Fruit fly (Drosophila melanogaster) whole organism, pupa: ENCODE measurements around the gene CG4955.

ENCODE experiments used
- CG10348 ChIP-seq: fragments of 200-800 bp; sonication (Bioruptor generic); IDR thresholded peaks from 2 replicates; pipeline ENCODE4 v1.3.6; 2022; ENCODE audit warnings: missing biosample characterization, missing genetic modification characterization
- CG12605 ChIP-seq: fragments of 200-800 bp; sonication (Bioruptor generic); IDR thresholded peaks from 2 replicates; pipeline ENCODE4 v1.3.6; 2022; ENCODE audit warnings: missing biosample characterization, missing genetic modification characterization
- CG13204 ChIP-seq: fragments of 200-800 bp; sonication (Bioruptor generic); optimal IDR thresholded peaks from 2 replicates; lab custom pipeline; 2018; ENCODE audit warnings: missing biosample characterization, mild to moderate bottlenecking, missing genetic modification characterization, moderate library complexity
- CG14655 ChIP-seq: fragments of 200-800 bp; sonication (Bioruptor generic); optimal IDR thresholded peaks from 3 replicates; lab custom pipeline; 2017; ENCODE audit warnings: mild to moderate bottlenecking, missing biosample characterization, missing genetic modification reagents, missing genetic modification characterization
- CG15710 ChIP-seq: fragments of 200-800 bp; sonication (Bioruptor generic); optimal IDR thresholded peaks from 2 replicates; lab custom pipeline; 2018; ENCODE audit warnings: missing biosample characterization, mild to moderate bottlenecking, missing genetic modification characterization, moderate library complexity
- CG17806 ChIP-seq: fragments of 200-800 bp; sonication (Bioruptor generic); optimal IDR thresholded peaks from 2 replicates; lab custom pipeline; 2018; ENCODE audit warnings: missing biosample characterization, mild to moderate bottlenecking, missing genetic modification characterization, moderate library complexity
- CG32121 ChIP-seq: fragments of 200-800 bp; sonication (Bioruptor generic); IDR thresholded peaks from 2 replicates; pipeline ENCODE4 v1.3.6; 2022; ENCODE audit warnings: missing biosample characterization, missing genetic modification characterization
- CG34367 ChIP-seq: fragments of 200-800 bp; sonication (Bioruptor generic); optimal IDR thresholded peaks from 2 replicates; lab custom pipeline; 2018; ENCODE audit warnings: missing biosample characterization, mild to moderate bottlenecking, missing genetic modification characterization
- CG4496 ChIP-seq: fragments of 200-800 bp; sonication (Bioruptor generic); IDR thresholded peaks from 3 replicates; pipeline ENCODE4 v1.3.6; 2022; ENCODE audit warnings: missing biosample characterization, missing genetic modification characterization
- CG8159 ChIP-seq: fragments of 200-800 bp; sonication (Bioruptor generic); optimal IDR thresholded peaks from 3 replicates; lab custom pipeline; 2018; ENCODE audit warnings: missing biosample characterization, mild to moderate bottlenecking, missing genetic modification characterization, moderate library complexity
- CG8301 ChIP-seq: fragments of 200-800 bp; sonication (Bioruptor generic); optimal IDR thresholded peaks from 2 replicates; lab custom pipeline; 2018; ENCODE audit warnings: missing biosample characterization, mild to moderate bottlenecking, missing genetic modification characterization
- CG9948 ChIP-seq: fragments of 200-800 bp; sonication (Bioruptor generic); optimal IDR thresholded peaks from 2 replicates; lab custom pipeline; 2018; ENCODE audit warnings: missing biosample characterization, mild to moderate bottlenecking, missing genetic modification characterization, moderate library complexity
- D1 ChIP-seq: fragments of 200-800 bp; sonication (Bioruptor generic); optimal IDR thresholded peaks from 2 replicates; lab custom pipeline; 2018; ENCODE audit warnings: missing biosample characterization, mild to moderate bottlenecking, missing genetic modification characterization, moderate library complexity
- EcR ChIP-seq: fragments of 200-800 bp; sonication (Bioruptor generic); optimal IDR thresholded peaks from 3 replicates; lab custom pipeline; 2019; ENCODE audit warnings: missing biosample characterization, missing genetic modification characterization, mild to moderate bottlenecking, moderate library complexity, missing genetic modification reagents
- Ets98B ChIP-seq: fragments of 200-800 bp; sonication (Bioruptor generic); IDR thresholded peaks from 2 replicates; pipeline ENCODE4 v1.3.6; 2022; ENCODE audit warnings: missing biosample characterization, missing genetic modification characterization
- Pif1A ChIP-seq: fragments of 200-800 bp; sonication (Bioruptor generic); optimal IDR thresholded peaks from 3 replicates; lab custom pipeline; 2016; ENCODE audit warnings: missing biosample characterization, missing genetic modification characterization
- Pif1B ChIP-seq: fragments of 200-800 bp; sonication (Bioruptor generic); optimal IDR thresholded peaks from 3 replicates; lab custom pipeline; 2016; ENCODE audit warnings: missing biosample characterization, missing genetic modification characterization
- Snoo ChIP-seq: fragments of 200-800 bp; sonication (Bioruptor generic); optimal IDR thresholded peaks from 3 replicates; lab custom pipeline; 2017; ENCODE audit warnings: missing biosample characterization, mild to moderate bottlenecking, missing genetic modification characterization, inconsistent platforms
- fd96Ca ChIP-seq: fragments of 200-800 bp; sonication (Bioruptor generic); IDR thresholded peaks from 3 replicates; pipeline ENCODE4 v1.3.6; 2022; ENCODE audit warnings: missing biosample characterization, missing genetic modification characterization
- gl ChIP-seq: fragments of 200-800 bp; sonication (Bioruptor generic); optimal IDR thresholded peaks from 2 replicates; lab custom pipeline; 2018; ENCODE audit warnings: missing biosample characterization, mild to moderate bottlenecking, missing genetic modification characterization
- rn ChIP-seq: fragments of 200-800 bp; sonication (Bioruptor generic); IDR thresholded peaks from 2 replicates; pipeline ENCODE4 v1.3.6; 2022; ENCODE audit warnings: missing biosample characterization, missing genetic modification characterization

Gene CG4955

dm6 chrX:17078139-17078977 is 2.9 kb upstream of the CG4955 start, which contains the start of gene CG4949:
TSS of gene CG4949 (plus strand) at chrX:17078836.
- TF ChIP-seq D1 (tag; lab: Kevin White, UChicago) (no peak), CG9948 (tag; lab: Kevin White, UChicago) (no peak), Pif1B (GFP tag; lab: Kevin White, UChicago) (no peak), Snoo (tag; lab: Kevin White, UChicago) (no peak), CG17806 (tag; lab: Kevin White, UChicago) (peak; percentile 17), CG14655 (GFP tag; lab: Kevin White, UChicago) (peak; percentile 10), gl (tag; lab: Kevin White, UChicago) (no peak), fd96Ca (GFP tag; lab: Robert Waterston, UW) (no peak)

dm6 chrX:17087575-17087974 is 6.3 kb downstream of the CG4955 start, which contains the start of gene CG8945:
TSS of gene CG8945 (minus strand) at chrX:17087675.
- TF ChIP-seq Ets98B (no peak), CG14655 (GFP tag; lab: Kevin White, UChicago) (no peak), CG8159 (no peak), CG13204 (GFP tag; lab: Kevin White, UChicago) (no peak), fd96Ca (GFP tag; lab: Robert Waterston, UW) (no peak)
- TF ChIP-seq, all 21 proteins: peak for 0

dm6 chrX:17090585-17090984 is 9.3 kb downstream of the CG4955 start:
- TF ChIP-seq CG9948 (tag; lab: Kevin White, UChicago), result no peak
- TF ChIP-seq Snoo (tag; lab: Kevin White, UChicago), result no peak
- peak; percentile 20 for TF ChIP-seq CG14655 (GFP tag; lab: Kevin White, UChicago)
- TF ChIP-seq gl (tag; lab: Kevin White, UChicago), result no peak
- no peak for TF ChIP-seq CG8301 (tag; lab: Kevin White, UChicago)

dm6 chrX:17091062-17091904 is 10.0 kb downstream of the CG4955 start, which contains the start of the genes CG16700 and CG4991:
TSS of gene CG16700 (plus strand) at chrX:17091854.
TSS of gene CG4991 (plus strand) at chrX:17091854.
- TF ChIP-seq CG9948 (tag; lab: Kevin White, UChicago), result peak; percentile 62
- TF ChIP-seq Pif1B (GFP tag; lab: Kevin White, UChicago), result peak; percentile 45
- TF ChIP-seq CG15710 (tag; lab: Kevin White, UChicago), result peak; percentile 72
- TF ChIP-seq CG32121 (GFP tag; lab: Robert Waterston, UW), result peak; percentile 53
- peak; percentile 42; the same call in 1 of the 3 replicates for TF ChIP-seq fd96Ca (GFP tag; lab: Robert Waterston, UW)
- TF ChIP-seq gl (tag; lab: Kevin White, UChicago), result no peak
- TF ChIP-seq CG12605 (GFP tag; lab: Robert Waterston, UW), result 0 out of 2 replicates have a peak, but pooled peaks have one; percentile 21
- TF ChIP-seq CG10348 (GFP tag; lab: Robert Waterston, UW), result no peak
- TF ChIP-seq CG17806 (tag; lab: Kevin White, UChicago), result peak; percentile 57
- TF ChIP-seq EcR (GFP tag; lab: Kevin White, UChicago), result no peak
- TF ChIP-seq CG4496 (GFP tag; lab: Robert Waterston, UW), result peak; percentile 62; the same call in 2 of the 3 replicates
- TF ChIP-seq CG8159, result peak; percentile 79
- no peak for TF ChIP-seq Ets98B
- peak; percentile 75 for TF ChIP-seq Snoo (tag; lab: Kevin White, UChicago)
- peak; percentile 66 for TF ChIP-seq CG8301 (tag; lab: Kevin White, UChicago)
- peak; percentile 9 for TF ChIP-seq Pif1A
- peak; percentile 12 for TF ChIP-seq CG13204 (GFP tag; lab: Kevin White, UChicago)
- TF ChIP-seq CG14655 (GFP tag; lab: Kevin White, UChicago), result peak; percentile 75
- peak; percentile 43 for TF ChIP-seq CG34367 (tag; lab: Kevin White, UChicago)
- peak; percentile 49 for TF ChIP-seq D1 (tag; lab: Kevin White, UChicago)
- no peak for TF ChIP-seq rn (GFP tag; lab: Robert Waterston, UW)

- TF ChIP-seq Ets98B (no peak), CG8159 (no peak), CG9948 (tag; lab: Kevin White, UChicago) (no peak), Snoo (tag; lab: Kevin White, UChicago) (no peak), CG32121 (GFP tag; lab: Robert Waterston, UW) (no peak), D1 (tag; lab: Kevin White, UChicago) (no peak), Pif1B (GFP tag; lab: Kevin White, UChicago) (no peak), CG34367 (tag; lab: Kevin White, UChicago) (no peak), EcR (GFP tag; lab: Kevin White, UChicago) (no peak), CG13204 (GFP tag; lab: Kevin White, UChicago) (no peak), gl (tag; lab: Kevin White, UChicago) (no peak), CG12605 (GFP tag; lab: Robert Waterston, UW) (no peak), rn (GFP tag; lab: Robert Waterston, UW) (no peak), CG17806 (tag; lab: Kevin White, UChicago) (no peak), CG4496 (GFP tag; lab: Robert Waterston, UW) (0 out of 3 replicates have a peak, but pooled peaks have one; percentile 22), fd96Ca (GFP tag; lab: Robert Waterston, UW) (peak; percentile 17; the same call in 1 of the 3 replicates), Pif1A (no peak)
Measured at dm6 chrX:17093431-17093830, 12.2 kb downstream of the CG4955 start.
